Worm (Caenorhabditis elegans): ENCODE data around the gene C44B11.4.

DNA sequence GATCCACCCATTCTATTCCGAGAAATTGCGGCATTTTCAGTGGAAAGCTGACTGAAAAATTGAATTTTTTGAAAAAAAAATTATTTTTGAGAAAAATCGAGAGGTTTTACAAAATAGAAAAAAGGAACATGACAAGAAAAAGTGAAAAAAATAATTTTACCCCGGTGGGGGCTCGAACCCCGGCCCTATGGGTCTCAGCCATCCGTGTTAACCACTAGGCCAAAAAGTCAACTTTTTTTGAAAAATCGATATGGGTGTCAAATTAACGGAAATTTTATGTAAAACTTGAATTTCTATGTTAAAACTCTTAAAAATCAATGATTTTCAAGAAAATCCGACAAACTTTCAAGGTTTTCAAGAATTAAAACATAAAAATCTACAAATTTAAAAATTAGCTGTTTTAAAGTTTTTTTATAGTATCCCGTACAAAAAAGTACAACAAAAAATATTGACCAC is 39.6 kb downstream of the C44B11.4 start, which contains the start of gene Y53G8B.2:
- TF ChIP-seq ama-1 (optimal IDR thresholded peaks at IDR 0.05) (no peak), nhr-237 (tag; optimal IDR thresholded peaks at IDR 0.05) (no peak), blmp-1 (tag; optimal IDR thresholded peaks at IDR 0.05) (no peak)
